Fruit fly (Drosophila melanogaster) whole organism, embryonic: ENCODE measurements around the gene Mgat3.

Experiments used
- CG10267 ChIP-seq: fragments of 200-800 bp; sonication (Bioruptor generic); optimal IDR thresholded peaks from 2 replicates; lab custom pipeline; 2018; ENCODE audit warnings: missing biosample characterization, mild to moderate bottlenecking, missing genetic modification characterization, moderate library complexity
- CG10366 ChIP-seq: fragments of 200-800 bp; sonication (Bioruptor generic); IDR thresholded peaks from 2 replicates; pipeline ENCODE4 v1.3.6; 2022; ENCODE audit warnings: missing biosample characterization, missing genetic modification characterization
- CG10565 ChIP-seq: fragments of 200-800 bp; sonication (Bioruptor generic); optimal IDR thresholded peaks from 3 replicates; lab custom pipeline; 2016; ENCODE audit warnings: missing biosample characterization, mild to moderate bottlenecking, missing genetic modification characterization
- CG11398 ChIP-seq: fragments of 200-800 bp; sonication (Bioruptor generic); optimal IDR thresholded peaks from 2 replicates; lab custom pipeline; 2016; ENCODE audit warnings: missing biosample characterization, missing genetic modification characterization
- CG11456 ChIP-seq: fragments of 200-800 bp; sonication (Bioruptor generic); IDR thresholded peaks from 3 replicates; pipeline ENCODE4 v1.3.6; 2022; ENCODE audit warnings: missing biosample characterization, missing genetic modification characterization
- CG11560 ChIP-seq: fragments of 200-800 bp; sonication (Bioruptor generic); IDR thresholded peaks from 3 replicates; pipeline ENCODE4 v1.3.6; 2022; ENCODE audit warnings: missing biosample characterization, missing genetic modification characterization
- CG12659 ChIP-seq: fragments of 200-800 bp; sonication (Bioruptor generic); optimal IDR thresholded peaks from 3 replicates; lab custom pipeline; 2017; ENCODE audit warnings: mild to moderate bottlenecking, missing biosample characterization, missing genetic modification reagents, missing genetic modification characterization
- CG13123 ChIP-seq: fragments of 200-800 bp; sonication (Bioruptor generic); optimal IDR thresholded peaks from 2 replicates; lab custom pipeline; 2016; ENCODE audit warnings: missing biosample characterization, missing genetic modification characterization
- CG16813 ChIP-seq: fragments of 200-800 bp; sonication (Bioruptor generic); IDR thresholded peaks from 3 replicates; pipeline ENCODE4 v1.3.6; 2022; ENCODE audit warnings: missing biosample characterization, missing genetic modification characterization; ENCODE audit not compliant: partially characterized antibody
- CG16815 ChIP-seq: fragments of 200-800 bp; sonication (Bioruptor generic); optimal IDR thresholded peaks from 3 replicates; lab custom pipeline; 2017; ENCODE audit warnings: missing biosample characterization, mild to moderate bottlenecking, missing genetic modification characterization
- CG17186 ChIP-seq: fragments of 200-800 bp; sonication (Bioruptor generic); optimal IDR thresholded peaks from 3 replicates; lab custom pipeline; 2017; ENCODE audit warnings: missing biosample characterization, missing genetic modification reagents, missing genetic modification characterization
- CG17802 ChIP-seq: fragments of 200-800 bp; sonication (Bioruptor generic); optimal IDR thresholded peaks from 2 replicates; lab custom pipeline; 2018; ENCODE audit warnings: missing biosample characterization, mild to moderate bottlenecking, missing genetic modification characterization, moderate library complexity
- CG18476 ChIP-seq: fragments of 200-800 bp; sonication (Bioruptor generic); optimal IDR thresholded peaks from 2 replicates; lab custom pipeline; 2016; ENCODE audit warnings: missing biosample characterization, mild to moderate bottlenecking, missing genetic modification characterization
- CG31224 ChIP-seq: fragments of 200-800 bp; sonication (Bioruptor generic); IDR thresholded peaks from 2 replicates; pipeline ENCODE4 v1.3.6; 2022; ENCODE audit warnings: missing biosample characterization, missing genetic modification characterization
- CG32772 ChIP-seq: fragments of 200-800 bp; sonication (Bioruptor generic); IDR thresholded peaks from 2 replicates; pipeline ENCODE4 v1.3.6; 2022; ENCODE audit warnings: missing biosample characterization, missing genetic modification characterization
- CG3838 ChIP-seq: fragments of 200-800 bp; sonication (Bioruptor generic); optimal IDR thresholded peaks from 3 replicates; lab custom pipeline; 2016; ENCODE audit warnings: missing biosample characterization, missing genetic modification characterization
- CG4820 ChIP-seq: fragments of 200-800 bp; sonication (Bioruptor generic); optimal IDR thresholded peaks from 3 replicates; lab custom pipeline; 2016; ENCODE audit warnings: missing biosample characterization, missing genetic modification characterization
- CG6654 ChIP-seq: fragments of 200-800 bp; sonication (Bioruptor generic); optimal IDR thresholded peaks from 2 replicates; lab custom pipeline; 2017; ENCODE audit warnings: missing biosample characterization, mild to moderate bottlenecking, missing genetic modification characterization
- CG7271 ChIP-seq: fragments of 200-800 bp; sonication (Bioruptor generic); optimal IDR thresholded peaks from 2 replicates; lab custom pipeline; 2018; ENCODE audit warnings: missing biosample characterization, mild to moderate bottlenecking, missing genetic modification characterization, moderate library complexity
- CG7372 ChIP-seq: fragments of 200-800 bp; sonication (Bioruptor generic); IDR thresholded peaks from 2 replicates; pipeline ENCODE4 v1.3.6; 2022; ENCODE audit warnings: missing biosample characterization, missing genetic modification characterization
- CG7786 ChIP-seq: fragments of 200-800 bp; sonication (Bioruptor generic); optimal IDR thresholded peaks from 2 replicates; lab custom pipeline; 2016; ENCODE audit warnings: missing biosample characterization, missing genetic modification characterization
- CG7963 ChIP-seq: fragments of 200-800 bp; sonication (Bioruptor generic); IDR thresholded peaks from 3 replicates; pipeline ENCODE4 v1.3.6; 2022; ENCODE audit warnings: missing biosample characterization, missing genetic modification characterization; ENCODE audit not compliant: partially characterized antibody
- CG7987 ChIP-seq: fragments of 200-800 bp; sonication (Bioruptor generic); optimal IDR thresholded peaks from 2 replicates; lab custom pipeline; 2018; ENCODE audit warnings: missing biosample characterization, mild to moderate bottlenecking, missing genetic modification characterization, moderate library complexity
- CG9876 ChIP-seq: fragments of 200-800 bp; sonication (Bioruptor generic); optimal IDR thresholded peaks from 2 replicates; lab custom pipeline; 2016; ENCODE audit warnings: missing biosample characterization, missing genetic modification characterization
- CTCF ChIP-seq: fragments of 200-800 bp; sonication (Bioruptor generic); optimal IDR thresholded peaks from 2 replicates; lab custom pipeline; 2017; ENCODE audit warnings: missing biosample characterization, mild to moderate bottlenecking, missing genetic modification characterization, moderate library complexity
- Dbx ChIP-seq: fragments of 200-800 bp; sonication (Bioruptor generic); IDR thresholded peaks from 3 replicates; pipeline ENCODE4 v1.3.6; 2022; ENCODE audit warnings: missing biosample characterization, missing genetic modification characterization
- Dek ChIP-seq: fragments of 200-800 bp; sonication (Bioruptor generic); optimal IDR thresholded peaks from 3 replicates; lab custom pipeline; 2019; ENCODE audit warnings: missing biosample characterization, mild to moderate bottlenecking, missing genetic modification characterization, moderate library complexity
- Dp ChIP-seq: fragments of 200-800 bp; sonication (Bioruptor generic); optimal IDR thresholded peaks from 2 replicates; lab custom pipeline; 2018; ENCODE audit warnings: missing biosample characterization, mild to moderate bottlenecking, missing genetic modification characterization, moderate library complexity
- Gug ChIP-seq: fragments of 200-800 bp; sonication (Bioruptor generic); IDR thresholded peaks from 4 replicates; pipeline ENCODE4 v1.3.6; 2022; ENCODE audit warnings: missing biosample characterization, missing genetic modification characterization
- HmgZ ChIP-seq: fragments of 200-800 bp; sonication (Bioruptor generic); optimal IDR thresholded peaks from 2 replicates; lab custom pipeline; 2018; ENCODE audit warnings: missing biosample characterization, mild to moderate bottlenecking, missing genetic modification characterization
- Hr3 ChIP-seq: fragments of 200-800 bp; sonication (Bioruptor generic); optimal IDR thresholded peaks from 3 replicates; lab custom pipeline; 2016; ENCODE audit warnings: missing biosample characterization, missing genetic modification characterization
- MESR4 ChIP-seq: fragments of 200-800 bp; sonication (Bioruptor generic); optimal IDR thresholded peaks from 2 replicates; lab custom pipeline; 2018; ENCODE audit warnings: missing biosample characterization, mild to moderate bottlenecking, missing genetic modification characterization, moderate library complexity
- Ravus ChIP-seq: fragments of 200-800 bp; sonication (Bioruptor generic); IDR thresholded peaks from 2 replicates; pipeline ENCODE4 v1.3.6; 2022; ENCODE audit warnings: missing biosample characterization, missing genetic modification characterization
- Sin3A ChIP-seq: fragments of >200 bp; optimal IDR thresholded peaks from 2 replicates; lab custom pipeline; 2018
- Sox100B ChIP-seq: fragments of 200-800 bp; sonication (Bioruptor generic); optimal IDR thresholded peaks from 3 replicates; lab custom pipeline; 2018; ENCODE audit warnings: missing biosample characterization, mild to moderate bottlenecking, missing genetic modification characterization
- Taf1 ChIP-seq: fragments of 200-800 bp; sonication (Bioruptor generic); IDR thresholded peaks from 2 replicates; pipeline ENCODE4 v1.3.6; 2022; ENCODE audit warnings: missing biosample characterization, missing genetic modification characterization
- al ChIP-seq: fragments of 200-800 bp; sonication (Bioruptor generic); IDR thresholded peaks from 2 replicates; pipeline ENCODE4 v1.3.6; 2022; ENCODE audit warnings: missing biosample characterization, missing genetic modification characterization
- bcd ChIP-seq: fragments of 200-800 bp; sonication (Bioruptor generic); optimal IDR thresholded peaks from 2 replicates; lab custom pipeline; 2017; ENCODE audit warnings: missing biosample characterization, mild to moderate bottlenecking, missing genetic modification characterization
- corto ChIP-seq: fragments of 200-800 bp; sonication (Bioruptor generic); optimal IDR thresholded peaks from 2 replicates; lab custom pipeline; 2016; ENCODE audit warnings: missing biosample characterization, mild to moderate bottlenecking, missing genetic modification characterization, moderate library complexity
- dimm ChIP-seq: fragments of 200-800 bp; sonication (Bioruptor generic); IDR thresholded peaks from 2 replicates; pipeline ENCODE4 v1.3.6; 2022; ENCODE audit warnings: missing biosample characterization, missing genetic modification characterization
- fd102C ChIP-seq: fragments of 200-800 bp; sonication (Bioruptor generic); optimal IDR thresholded peaks from 2 replicates; lab custom pipeline; 2018; ENCODE audit warnings: missing biosample characterization, mild to moderate bottlenecking, missing genetic modification characterization, moderate library complexity
- gce ChIP-seq: fragments of 200-800 bp; sonication (Bioruptor generic); IDR thresholded peaks from 3 replicates; pipeline ENCODE4 v1.3.6; 2022; ENCODE audit warnings: missing biosample characterization, missing genetic modification characterization
- gcm2 ChIP-seq: fragments of 200-800 bp; sonication (Bioruptor generic); optimal IDR thresholded peaks from 2 replicates; lab custom pipeline; 2016; ENCODE audit warnings: missing biosample characterization, missing genetic modification characterization
- kni ChIP-seq: fragments of 200-800 bp; sonication (Bioruptor generic); optimal IDR thresholded peaks from 3 replicates; lab custom pipeline; 2017; ENCODE audit warnings: mild to moderate bottlenecking, missing biosample characterization, missing genetic modification reagents, missing genetic modification characterization
- knrl ChIP-seq: fragments of 200-800 bp; sonication (Bioruptor generic); IDR thresholded peaks from 3 replicates; pipeline ENCODE4 v1.3.6; 2022; ENCODE audit warnings: missing biosample characterization, missing genetic modification characterization; ENCODE audit not compliant: partially characterized antibody
- lmd ChIP-seq: fragments of 200-800 bp; sonication (Bioruptor generic); IDR thresholded peaks from 2 replicates; pipeline ENCODE4 v1.3.6; 2022; ENCODE audit warnings: missing biosample characterization, missing genetic modification characterization
- mld ChIP-seq: fragments of 200-800 bp; sonication (Bioruptor generic); IDR thresholded peaks from 3 replicates; pipeline ENCODE4 v1.3.6; 2022; ENCODE audit warnings: missing biosample characterization, missing genetic modification characterization; ENCODE audit not compliant: partially characterized antibody
- repo ChIP-seq: fragments of 200-800 bp; sonication (Bioruptor generic); optimal IDR thresholded peaks from 2 replicates; lab custom pipeline; 2016; ENCODE audit warnings: missing biosample characterization, missing genetic modification characterization
- salm ChIP-seq: fragments of 200-800 bp; sonication (Bioruptor generic); optimal IDR thresholded peaks from 2 replicates; lab custom pipeline; 2018; ENCODE audit warnings: missing biosample characterization, mild to moderate bottlenecking, missing genetic modification characterization
- sens ChIP-seq: fragments of 200-800 bp; sonication (Bioruptor generic); peaks from one replicate; lab custom pipeline; 2016; ENCODE audit warnings: missing biosample characterization, missing genetic modification characterization
- stc ChIP-seq: fragments of 200-800 bp; sonication (Bioruptor generic); IDR thresholded peaks from 2 replicates; pipeline ENCODE4 v1.3.6; 2022; ENCODE audit warnings: missing biosample characterization, missing genetic modification characterization
- wor ChIP-seq: fragments of 200-800 bp; sonication (Bioruptor generic); IDR thresholded peaks from 2 replicates; pipeline ENCODE4 v1.3.6; 2022; ENCODE audit warnings: missing biosample characterization, missing genetic modification characterization

The Mgat3 gene

dm6 chr2L:13191894-13192293, 9.5 kb upstream of the Mgat3 start, which contains the start of the genes CG16974 and Edem2 (continued):
- TF ChIP-seq wor (GFP tag; lab: Robert Waterston, UW) = peak; percentile 20; the same call in 1 of the 2 replicates
- TF ChIP-seq fd102C (GFP tag; lab: Kevin White, UChicago) = no peak
- TF ChIP-seq bcd (GFP tag; lab: Kevin White, UChicago) = peak; percentile 70
- no peak for TF ChIP-seq gcm2 (GFP tag; lab: Kevin White, UChicago)
- TF ChIP-seq CG16813 = no peak
- TF ChIP-seq HmgZ (tag; lab: Kevin White, UChicago) = peak; percentile 62
- TF ChIP-seq Sox100B (GFP tag; lab: Kevin White, UChicago) = no peak
- no peak for TF ChIP-seq mld (GFP tag; lab: Robert Waterston, UW)
- TF ChIP-seq knrl = peak; percentile 48
- TF ChIP-seq sens = no peak
- TF ChIP-seq CG31224 = peak; percentile 72
- TF ChIP-seq salm (tag; lab: Kevin White, UChicago) = peak; percentile 46
- peak; percentile 59; the same call in 2 of the 3 replicates for TF ChIP-seq Dbx (GFP tag; lab: Robert Waterston, UW)
- peak; percentile 78 for TF ChIP-seq Hr3 (GFP tag; lab: Kevin White, UChicago)
- peak; percentile 60 for TF ChIP-seq Sin3A
- peak; percentile 90 for TF ChIP-seq CG12659 (GFP tag; lab: Kevin White, UChicago)
- TF ChIP-seq CG17802 (tag; lab: Kevin White, UChicago) = peak; percentile 20
- peak; percentile 52 for TF ChIP-seq CG3838 (GFP tag; lab: Kevin White, UChicago)
- no peak for TF ChIP-seq CG10565
- TF ChIP-seq CTCF (GFP tag; lab: Kevin White, UChicago) = no peak
- no peak for TF ChIP-seq CG6654
- TF ChIP-seq lmd (GFP tag; lab: Robert Waterston, UW) = peak; percentile 74
- TF ChIP-seq stc (GFP tag; lab: Robert Waterston, UW) = peak; percentile 69
- TF ChIP-seq Dp = peak; percentile 29
- peak; percentile 13; the same call in 1 of the 2 replicates for TF ChIP-seq Ravus (GFP tag; lab: Robert Waterston, UW)
- TF ChIP-seq CG7987 (GFP tag; lab: Kevin White, UChicago) = peak; percentile 69
- peak; percentile 44; the same call in 1 of the 2 replicates for TF ChIP-seq CG7372
- TF ChIP-seq Dek (tag; lab: Kevin White, UChicago) = peak; percentile 74
- TF ChIP-seq CG7786 (GFP tag; lab: Kevin White, UChicago) = no peak
- peak; percentile 70 for TF ChIP-seq corto (GFP tag; lab: Kevin White, UChicago)
- 0 out of 2 replicates have a peak, but pooled peaks have one; percentile 49 for TF ChIP-seq CG10366
- no peak for TF ChIP-seq CG11398
- peak; percentile 64 for TF ChIP-seq CG4820 (GFP tag; lab: Kevin White, UChicago)
- TF ChIP-seq CG17186 (GFP tag; lab: Kevin White, UChicago) = peak; percentile 28
- peak; percentile 39; the same call in 1 of the 3 replicates for TF ChIP-seq CG11560 (tag; lab: Robert Waterston, UW)
- TF ChIP-seq Taf1 (GFP tag; lab: Robert Waterston, UW) = 0 out of 2 replicates have a peak, but pooled peaks have one; percentile 26
- peak; percentile 84 for TF ChIP-seq Gug (GFP tag; lab: Robert Waterston, UW)
- TF ChIP-seq CG10267 = peak; percentile 97
- no peak for TF ChIP-seq kni (GFP tag; lab: Kevin White, UChicago)
- TF ChIP-seq CG7271 (tag; lab: Kevin White, UChicago) = peak; percentile 87
- no peak for TF ChIP-seq CG9876 (GFP tag; lab: Kevin White, UChicago)
- no peak for TF ChIP-seq dimm (GFP tag; lab: Robert Waterston, UW)
- peak; percentile 71 for TF ChIP-seq MESR4 (GFP tag; lab: Kevin White, UChicago)
- peak; percentile 80 for TF ChIP-seq CG18476
- TF ChIP-seq repo (GFP tag; lab: Kevin White, UChicago) = no peak
- peak; percentile 84 for TF ChIP-seq CG11456
- TF ChIP-seq CG32772 (GFP tag; lab: Robert Waterston, UW) = peak; percentile 85
- TF ChIP-seq CG16815 (GFP tag; lab: Kevin White, UChicago) = peak; percentile 57
- peak; percentile 64 for TF ChIP-seq CG13123 (GFP tag; lab: Kevin White, UChicago)
- TF ChIP-seq CG7963 (GFP tag; lab: Robert Waterston, UW) = no peak
- TF ChIP-seq al = peak; percentile 61; the same call in 1 of the 2 replicates
- no peak for TF ChIP-seq gce
